Fruit fly (Drosophila melanogaster) whole organism, embryonic: ENCODE results near the gene Tbc1d22.

Experiments used
- CG1024 ChIP-seq: fragments of 200-800 bp; sonication (Bioruptor generic); IDR thresholded peaks from 2 replicates; pipeline ENCODE4 v1.3.6; 2022; ENCODE audit warnings: missing biosample characterization, missing genetic modification characterization
- CG12155 ChIP-seq: fragments of 200-800 bp; sonication (Bioruptor generic); optimal IDR thresholded peaks from 3 replicates; lab custom pipeline; 2016; ENCODE audit warnings: missing biosample characterization, missing genetic modification characterization
- CG12769 ChIP-seq: fragments of 200-800 bp; sonication (Bioruptor generic); optimal IDR thresholded peaks from 2 replicates; lab custom pipeline; 2019; ENCODE audit warnings: missing biosample characterization, mild to moderate bottlenecking, missing genetic modification characterization, moderate library complexity
- CG13123 ChIP-seq: fragments of 200-800 bp; sonication (Bioruptor generic); optimal IDR thresholded peaks from 2 replicates; lab custom pipeline; 2016; ENCODE audit warnings: missing biosample characterization, missing genetic modification characterization
- CG15514 ChIP-seq: fragments of 200-800 bp; sonication (Bioruptor generic); optimal IDR thresholded peaks from 3 replicates; lab custom pipeline; 2017; ENCODE audit warnings: missing biosample characterization, missing genetic modification characterization, mild to moderate bottlenecking, moderate library complexity, missing genetic modification reagents
- CG17385 ChIP-seq: fragments of 200-800 bp; sonication (Bioruptor generic); optimal IDR thresholded peaks from 3 replicates; lab custom pipeline; 2018; ENCODE audit warnings: missing biosample characterization, mild to moderate bottlenecking, missing genetic modification characterization
- CG18262 ChIP-seq: fragments of 200-800 bp; optimal IDR thresholded peaks from 3 replicates; lab custom pipeline; 2019; ENCODE audit warnings: missing biosample characterization, mild to moderate bottlenecking, missing genetic modification characterization, moderate library complexity
- CG18619 ChIP-seq: fragments of 200-800 bp; sonication (Bioruptor generic); optimal IDR thresholded peaks from 3 replicates; lab custom pipeline; 2017; ENCODE audit warnings: missing biosample characterization, mild to moderate bottlenecking, missing genetic modification characterization
- CG2712 ChIP-seq: fragments of 200-800 bp; optimal IDR thresholded peaks from 3 replicates; lab custom pipeline; 2019; ENCODE audit warnings: missing biosample characterization, mild to moderate bottlenecking, missing genetic modification characterization, moderate library complexity
- CG30403 ChIP-seq: fragments of 200-800 bp; sonication (Bioruptor generic); optimal IDR thresholded peaks from 3 replicates; lab custom pipeline; 2016; ENCODE audit warnings: missing biosample characterization, missing genetic modification characterization
- CG31388 ChIP-seq: fragments of 200-800 bp; sonication (Bioruptor generic); optimal IDR thresholded peaks from 2 replicates; lab custom pipeline; 2016; ENCODE audit warnings: missing biosample characterization, missing genetic modification characterization
- CG3163 ChIP-seq: fragments of 200-800 bp; sonication (Bioruptor generic); optimal IDR thresholded peaks from 3 replicates; lab custom pipeline; 2016; ENCODE audit warnings: missing biosample characterization, missing genetic modification characterization
- CG3281 ChIP-seq: fragments of 200-800 bp; sonication (Bioruptor generic); optimal IDR thresholded peaks from 3 replicates; lab custom pipeline; 2017; ENCODE audit warnings: missing biosample characterization, mild to moderate bottlenecking, missing genetic modification characterization
- CG33213 ChIP-seq: fragments of 200-800 bp; sonication (Bioruptor generic); optimal IDR thresholded peaks from 3 replicates; lab custom pipeline; 2016; ENCODE audit warnings: missing biosample characterization, missing genetic modification characterization
- CG3838 ChIP-seq: fragments of 200-800 bp; sonication (Bioruptor generic); optimal IDR thresholded peaks from 3 replicates; lab custom pipeline; 2016; ENCODE audit warnings: missing biosample characterization, missing genetic modification characterization
- CG3847 ChIP-seq: fragments of 200-800 bp; sonication (Bioruptor generic); IDR thresholded peaks from 2 replicates; pipeline ENCODE4 v1.3.6; 2022; ENCODE audit warnings: missing biosample characterization, missing genetic modification characterization
- CG4282 ChIP-seq: fragments of 200-800 bp; sonication (Bioruptor generic); optimal IDR thresholded peaks from 2 replicates; lab custom pipeline; 2016; ENCODE audit warnings: missing biosample characterization, missing genetic modification characterization
- CG6683 ChIP-seq: fragments of 200-800 bp; sonication (Bioruptor generic); optimal IDR thresholded peaks from 2 replicates; lab custom pipeline; 2017; ENCODE audit warnings: missing biosample characterization, mild to moderate bottlenecking, missing genetic modification characterization, missing genetic modification reagents
- CG7556 ChIP-seq: fragments of 200-800 bp; sonication (Bioruptor generic); optimal IDR thresholded peaks from 2 replicates; lab custom pipeline; 2017; ENCODE audit warnings: missing biosample characterization, mild to moderate bottlenecking, missing genetic modification characterization
- CG9437 ChIP-seq: fragments of 200-800 bp; sonication (Bioruptor generic); optimal IDR thresholded peaks from 2 replicates; lab custom pipeline; 2018; ENCODE audit warnings: missing biosample characterization, mild to moderate bottlenecking, missing genetic modification characterization
- CG9817 ChIP-seq: fragments of 200-800 bp; sonication (Bioruptor generic); optimal IDR thresholded peaks from 2 replicates; lab custom pipeline; 2018; ENCODE audit warnings: missing biosample characterization, mild to moderate bottlenecking, missing genetic modification characterization, moderate library complexity
- CG9876 ChIP-seq: fragments of 200-800 bp; sonication (Bioruptor generic); optimal IDR thresholded peaks from 2 replicates; lab custom pipeline; 2016; ENCODE audit warnings: missing biosample characterization, missing genetic modification characterization
- CoRest ChIP-seq: fragments of 200-800 bp; sonication (Bioruptor generic); optimal IDR thresholded peaks from 3 replicates; lab custom pipeline; 2018; ENCODE audit warnings: missing biosample characterization, mild to moderate bottlenecking, missing genetic modification characterization, moderate library complexity
- Dek ChIP-seq: fragments of 200-800 bp; sonication (Bioruptor generic); optimal IDR thresholded peaks from 3 replicates; lab custom pipeline; 2019; ENCODE audit warnings: missing biosample characterization, mild to moderate bottlenecking, missing genetic modification characterization, moderate library complexity
- Hmr ChIP-seq: fragments of 200-800 bp; sonication (Bioruptor generic); optimal IDR thresholded peaks from 3 replicates; lab custom pipeline; 2017; ENCODE audit warnings: mild to moderate bottlenecking, missing biosample characterization, missing genetic modification reagents, missing genetic modification characterization
- Hsf ChIP-seq: fragments of 200-800 bp; sonication (Bioruptor generic); optimal IDR thresholded peaks from 3 replicates; lab custom pipeline; 2016; ENCODE audit warnings: missing biosample characterization, missing genetic modification characterization
- Lhr ChIP-seq: fragments of 200-800 bp; sonication (Bioruptor generic); optimal IDR thresholded peaks from 3 replicates; lab custom pipeline; 2017; ENCODE audit warnings: mild to moderate bottlenecking, missing biosample characterization, missing genetic modification reagents, missing genetic modification characterization
- PHDP ChIP-seq: fragments of 200-800 bp; sonication (Bioruptor generic); optimal IDR thresholded peaks from 3 replicates; lab custom pipeline; 2018; ENCODE audit warnings: missing biosample characterization, mild to moderate bottlenecking, missing genetic modification characterization, moderate library complexity
- Sox100B ChIP-seq: fragments of 200-800 bp; sonication (Bioruptor generic); optimal IDR thresholded peaks from 3 replicates; lab custom pipeline; 2018; ENCODE audit warnings: missing biosample characterization, mild to moderate bottlenecking, missing genetic modification characterization
- YL-1 ChIP-seq: fragments of 200-800 bp; sonication (Bioruptor generic); optimal IDR thresholded peaks from 3 replicates; lab custom pipeline; 2017; ENCODE audit warnings: missing biosample characterization, mild to moderate bottlenecking, missing genetic modification characterization
- bigmax ChIP-seq: fragments of 200-800 bp; sonication (Bioruptor generic); optimal IDR thresholded peaks from 2 replicates; lab custom pipeline; 2018; ENCODE audit warnings: missing biosample characterization, mild to moderate bottlenecking, missing genetic modification characterization
- cad ChIP-seq: fragments of >200 bp; optimal IDR thresholded peaks from 2 replicates; lab custom pipeline; 2017; ENCODE audit warnings: missing biosample characterization, missing genetic modification characterization
- croc ChIP-seq: fragments of 200-800 bp; sonication (Bioruptor generic); conservative IDR thresholded peaks from 3 replicates; pipeline ENCODE4 v1.3.6; 2022; ENCODE audit warnings: missing biosample characterization, missing genetic modification characterization
- dimm ChIP-seq: fragments of 200-800 bp; sonication (Bioruptor generic); IDR thresholded peaks from 2 replicates; pipeline ENCODE4 v1.3.6; 2022; ENCODE audit warnings: missing biosample characterization, missing genetic modification characterization
- esg ChIP-seq: fragments of 200-800 bp; sonication (Bioruptor generic); conservative IDR thresholded peaks from 2 replicates; pipeline ENCODE4 v1.3.6; 2022; ENCODE audit warnings: missing biosample characterization, missing genetic modification characterization
- gcm2 ChIP-seq: fragments of 200-800 bp; sonication (Bioruptor generic); optimal IDR thresholded peaks from 2 replicates; lab custom pipeline; 2016; ENCODE audit warnings: missing biosample characterization, missing genetic modification characterization
- grau ChIP-seq: fragments of 200-800 bp; optimal IDR thresholded peaks from 3 replicates; lab custom pipeline; 2019; ENCODE audit warnings: missing biosample characterization, mild to moderate bottlenecking, missing genetic modification characterization, moderate library complexity
- hth ChIP-seq: fragments of >200 bp; optimal IDR thresholded peaks from 2 replicates; lab custom pipeline; 2017; ENCODE audit warnings: inconsistent platforms
- insv ChIP-seq, 2 experiments: fragments of 200-800 bp; sonication (Bioruptor generic); optimal IDR thresholded peaks; 3 replicates each; lab custom pipeline; 2016 to 2018; ENCODE audit warnings: missing biosample characterization in 2 of 2, missing genetic modification characterization in 2 of 2
- kay ChIP-seq: fragments of 200-800 bp; sonication (Bioruptor generic); optimal IDR thresholded peaks from 2 replicates; lab custom pipeline; 2016; ENCODE audit warnings: missing biosample characterization, missing genetic modification characterization
- maf-S ChIP-seq: fragments of 200-800 bp; sonication (Bioruptor generic); optimal IDR thresholded peaks from 2 replicates; lab custom pipeline; 2016; ENCODE audit warnings: missing biosample characterization, missing genetic modification characterization
- org-1 ChIP-seq: fragments of 200-800 bp; sonication (Bioruptor generic); optimal IDR thresholded peaks from 2 replicates; lab custom pipeline; 2017; ENCODE audit warnings: missing biosample characterization, missing genetic modification characterization
- pum ChIP-seq: fragments of 200-800 bp; sonication (Bioruptor generic); optimal IDR thresholded peaks from 2 replicates; lab custom pipeline; 2016; ENCODE audit warnings: missing biosample characterization, missing genetic modification characterization
- pzg ChIP-seq: fragments of 200-800 bp; sonication (Bioruptor generic); optimal IDR thresholded peaks from 3 replicates; lab custom pipeline; 2018; ENCODE audit warnings: missing biosample characterization, mild to moderate bottlenecking, missing genetic modification characterization, moderate library complexity
- so ChIP-seq: fragments of 200-800 bp; sonication (Bioruptor generic); IDR thresholded peaks from 3 replicates; pipeline ENCODE4 v1.3.6; 2022; ENCODE audit warnings: missing biosample characterization, missing genetic modification characterization
- sob ChIP-seq: fragments of 200-800 bp; sonication (Bioruptor generic); IDR thresholded peaks from 2 replicates; pipeline ENCODE4 v1.3.6; 2022; ENCODE audit warnings: missing biosample characterization, missing genetic modification characterization
- stc ChIP-seq: fragments of 200-800 bp; sonication (Bioruptor generic); IDR thresholded peaks from 2 replicates; pipeline ENCODE4 v1.3.6; 2022; ENCODE audit warnings: missing biosample characterization, missing genetic modification characterization
- ttk ChIP-seq: fragments of 200-800 bp; sonication (Bioruptor generic); IDR thresholded peaks from 2 replicates; pipeline ENCODE4 v2.1.2; 2022; ENCODE audit warnings: missing biosample characterization, missing genetic modification characterization
- unpg ChIP-seq: fragments of 200-800 bp; sonication (Bioruptor generic); optimal IDR thresholded peaks from 3 replicates; lab custom pipeline; 2018; ENCODE audit warnings: missing biosample characterization, mild to moderate bottlenecking, missing genetic modification characterization, moderate library complexity
- usp ChIP-seq: fragments of >200 bp; optimal IDR thresholded peaks from 2 replicates; lab custom pipeline; 2017; ENCODE audit warnings: missing biosample characterization, missing genetic modification characterization

The Tbc1d22 gene

DNA sequence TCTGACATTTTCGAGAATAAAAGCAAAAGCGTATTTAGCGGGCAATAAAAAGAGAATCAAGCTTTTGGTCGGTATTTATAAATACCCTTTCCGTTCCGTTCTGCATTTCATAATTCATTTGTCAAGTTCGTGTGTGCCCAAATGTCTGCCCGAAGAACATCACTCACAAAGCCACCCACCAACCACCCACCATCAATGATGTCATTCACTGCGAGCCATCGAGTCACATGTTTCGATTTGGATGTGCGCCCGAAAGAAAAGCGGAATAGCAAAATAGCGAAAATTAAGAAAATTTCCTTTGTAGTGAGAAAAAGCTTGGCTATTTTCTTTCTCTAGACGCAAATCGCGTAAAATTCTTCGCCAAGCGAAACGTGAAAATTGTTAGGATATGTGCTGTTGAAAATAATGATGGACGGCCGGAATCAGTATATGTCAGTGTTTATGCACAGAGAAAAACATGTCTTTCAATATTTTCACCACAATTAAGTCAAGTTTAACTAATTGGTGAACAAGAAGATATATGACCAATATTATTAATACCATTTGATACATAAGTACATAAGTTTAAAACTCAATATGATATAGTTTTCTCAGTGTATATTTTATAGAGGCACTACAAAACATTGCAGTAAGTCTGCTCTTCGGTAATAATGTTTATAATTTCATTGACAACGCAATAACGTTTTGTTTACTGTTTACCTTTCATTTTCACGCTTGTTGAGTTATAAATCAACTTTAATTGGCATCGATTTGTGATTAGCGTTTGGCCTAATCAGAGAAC lies 49.3 kb downstream of the Tbc1d22 start (continued):
- TF ChIP-seq CG6683 (GFP tag; lab: Kevin White, UChicago) (peak; percentile 23), CG1024 (GFP tag; lab: Robert Waterston, UW) (no peak), CG31388 (no peak), CG9876 (GFP tag; lab: Kevin White, UChicago) (no peak), CG33213 (GFP tag; lab: Kevin White, UChicago) (no peak), pum (GFP tag; lab: Kevin White, UChicago) (peak; percentile 20), pzg (no peak), insv (GFP tag; optimal IDR thresholded peaks at IDR 0.05; lab: Kevin White, UChicago) (no peak), maf-S (GFP tag; lab: Kevin White, UChicago) (peak; percentile 2), CG9817 (tag; lab: Kevin White, UChicago) (peak; percentile 37), cad (GFP tag; lab: Kevin White, UChicago) (no peak), ttk (0 out of 2 replicates have a peak, but pooled peaks have one; percentile 28), unpg (peak; percentile 61), CG9437 (GFP tag; lab: Kevin White, UChicago) (peak; percentile 7), CG18262 (tag; lab: Kevin White, UChicago) (peak; percentile 39), CG2712 (peak; percentile 68), so (GFP tag; lab: Robert Waterston, UW) (0 out of 3 replicates have a peak, but pooled peaks have one; percentile 52), CG18619 (GFP tag; lab: Kevin White, UChicago) (peak; percentile 9), croc (GFP tag; lab: Robert Waterston, UW) (no peak), sob (GFP tag; lab: Robert Waterston, UW) (peak; percentile 71), CG17385 (GFP tag; lab: Kevin White, UChicago) (peak; percentile 60), kay (GFP tag; lab: Kevin White, UChicago) (no peak), gcm2 (GFP tag; lab: Kevin White, UChicago) (no peak), Hmr (GFP tag; lab: Kevin White, UChicago) (peak; percentile 69), hth (lab: Kevin White, UChicago) (no peak), CG3838 (GFP tag; lab: Kevin White, UChicago) (no peak), CoRest (peak; percentile 69), CG3847 (GFP tag; lab: Robert Waterston, UW) (peak; percentile 67; the same call in 1 of the 2 replicates), esg (GFP tag; lab: Robert Waterston, UW) (peak; percentile 69), CG3163 (GFP tag; lab: Kevin White, UChicago) (no peak), stc (GFP tag; lab: Robert Waterston, UW) (peak; percentile 52; the same call in 1 of the 2 replicates), CG13123 (GFP tag; lab: Kevin White, UChicago) (peak; percentile 2), Hsf (GFP tag; lab: Kevin White, UChicago) (peak; percentile 57), Lhr (GFP tag; lab: Kevin White, UChicago) (no peak), CG30403 (peak; percentile 62), grau (tag; lab: Kevin White, UChicago) (peak; percentile 76), CG7556 (GFP tag; lab: Kevin White, UChicago) (peak; percentile 49), Dek (tag; lab: Kevin White, UChicago) (peak; percentile 42), CG12769 (tag; lab: Kevin White, UChicago) (peak; percentile 75), CG4282 (GFP tag; lab: Kevin White, UChicago) (no peak), PHDP (peak; percentile 66), usp (GFP tag; lab: Kevin White, UChicago) (no peak), dimm (GFP tag; lab: Robert Waterston, UW) (no peak), CG15514 (peak; percentile 46), Sox100B (GFP tag; lab: Kevin White, UChicago) (peak; percentile 47), org-1 (GFP tag; lab: Kevin White, UChicago) (no peak), CG3281 (GFP tag; lab: Kevin White, UChicago) (peak; percentile 73), bigmax (GFP tag; lab: Kevin White, UChicago) (no peak), YL-1 (no peak), CG12155 (GFP tag; lab: Kevin White, UChicago) (peak; percentile 56)
